Worm (Caenorhabditis elegans): ENCODE results near the gene nst-1.
A peak's percentile ranks its signal among the peaks of the same experiment; 100 is the strongest.

nst-1 gene

DNA sequence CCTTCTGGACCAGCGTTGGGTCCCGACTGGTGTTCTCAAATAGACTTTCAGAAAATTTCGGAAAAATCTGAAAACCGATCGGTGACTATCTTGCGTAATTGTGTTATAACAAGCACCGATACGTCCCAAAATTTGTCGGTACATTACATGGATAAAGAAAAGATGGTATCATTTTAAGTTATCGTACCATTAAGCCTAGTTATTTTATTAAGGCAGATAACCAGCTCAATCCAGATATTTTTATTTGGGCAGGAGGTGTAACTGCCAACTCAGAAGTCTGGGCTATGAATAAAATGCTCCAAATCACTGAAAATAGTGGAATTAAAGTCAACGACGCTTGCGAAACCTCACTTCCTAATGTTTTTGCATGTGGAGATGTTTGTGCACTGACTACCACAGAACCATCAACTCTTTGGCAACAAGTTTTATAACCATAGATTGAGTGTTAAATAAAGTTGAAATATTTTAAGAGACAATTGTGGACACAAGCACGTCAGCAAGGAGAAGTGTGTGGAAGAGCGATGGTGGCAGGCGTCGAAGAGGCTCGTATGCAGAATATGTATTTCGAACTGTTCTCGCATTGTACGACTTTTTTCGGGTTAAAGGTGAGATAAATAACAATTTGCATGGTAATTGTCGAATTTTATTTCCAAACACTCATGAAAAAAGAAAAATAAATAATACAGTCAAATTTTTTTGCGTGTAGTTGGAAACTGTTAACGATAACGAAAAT lies 43.4 kb upstream of the nst-1 start:
- TF ChIP-seq efl-1 (optimal IDR thresholded peaks at IDR 0.05) (no peak), efl-1 (GFP tag; optimal IDR thresholded peaks at IDR 0.05 in 1 of 2) (no peak), fkh-4 (tag; optimal IDR thresholded peaks at IDR 0.05; ENCODE audit: borderline replicate concordance) (no peak), isw-1 (GFP tag; IDR thresholded peaks at IDR 0.05) (no peak), sup-37 (GFP tag; optimal IDR thresholded peaks at IDR 0.05) (no peak), mep-1 (tag; optimal IDR thresholded peaks at IDR 0.05) (no peak), F16B12.6 (tag; optimal IDR thresholded peaks at IDR 0.05) (no peak), nhr-47 (tag; optimal IDR thresholded peaks at IDR 0.05) (peak; percentile 5), vab-15 (tag; optimal IDR thresholded peaks at IDR 0.05) (no peak)

DNA sequence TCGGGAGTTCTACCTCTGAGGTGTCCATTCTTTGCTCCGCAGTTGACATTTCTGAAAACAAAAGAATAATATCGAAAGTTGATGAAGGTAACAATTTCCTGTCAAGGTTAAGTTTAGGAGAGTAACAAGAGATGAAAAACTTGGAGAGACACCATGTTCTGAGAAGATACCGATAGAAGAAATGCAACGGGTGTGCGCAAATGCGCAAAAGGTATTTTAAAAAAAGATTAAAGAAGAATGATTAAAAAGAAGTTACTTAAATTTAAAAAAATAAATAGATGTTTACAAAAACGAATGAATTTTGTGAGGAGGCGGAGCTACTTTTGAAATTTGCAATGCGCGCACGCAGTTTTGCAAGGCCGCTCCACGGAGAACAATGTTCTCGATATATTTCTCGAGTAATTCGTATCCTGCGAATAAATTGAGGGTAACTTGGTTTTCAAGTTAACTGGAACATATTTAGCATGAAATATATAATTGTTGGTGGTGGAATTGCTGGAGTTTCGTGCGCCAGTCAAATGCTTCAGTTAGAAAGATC lies 42.1 kb upstream of the nst-1 start, which contains the start of the genes ran-3 and C26D10.3:
Gene ran-3, minus strand, starts transcription at position 51 of the 538 bp plus-strand sequence.
Gene C26D10.3, plus strand, starts transcription at position 385 of the 538 bp plus-strand sequence.
- TF ChIP-seq skn-1 (tag; optimal IDR thresholded peaks at IDR 0.05) (peak; percentile 48), mdl-1 (tag; optimal IDR thresholded peaks at IDR 0.05) (no peak), egl-13 (tag; optimal IDR thresholded peaks at IDR 0.05) (no peak), tbx-2 (tag; optimal IDR thresholded peaks at IDR 0.05) (peak; percentile 46), unc-86 (tag; optimal IDR thresholded peaks at IDR 0.05) (peak; percentile 9), elt-2 (tag; optimal IDR thresholded peaks at IDR 0.05) (no peak), rnt-1 (tag; optimal IDR thresholded peaks at IDR 0.05) (peak; percentile 60), blmp-1 (tag; optimal IDR thresholded peaks at IDR 0.05) (peak; percentile 52), nhr-19 (GFP tag; conservative IDR thresholded peaks at IDR 0.05) (peak; percentile 56), lin-35 (GFP tag; optimal IDR thresholded peaks at IDR 0.05) (peak; percentile 59 to 61), elt-3 (tag; optimal IDR thresholded peaks at IDR 0.05) (peak in 1 of 6 experiments; percentile 54), unc-130 (tag; optimal IDR thresholded peaks at IDR 0.05) (peak; percentile 86), lin-14 (GFP tag; optimal IDR thresholded peaks at IDR 0.05) (peak; percentile 28), C04F5.9 (tag; optimal IDR thresholded peaks at IDR 0.05) (peak; percentile 12), grh-1 (GFP tag; IDR thresholded peaks at IDR 0.05) (no peak), pqm-1 (tag; optimal IDR thresholded peaks at IDR 0.05) (no peak), mep-1 (tag; optimal IDR thresholded peaks at IDR 0.05) (peak; percentile 54), lsy-2 (tag; optimal IDR thresholded peaks at IDR 0.05) (peak; percentile 43 to 61), nhr-20 (tag; optimal IDR thresholded peaks at IDR 0.05) (peak; percentile 70), pax-3 (tag; optimal IDR thresholded peaks at IDR 0.05) (no peak), lir-3 (tag; optimal IDR thresholded peaks at IDR 0.05; ENCODE audit: poor library complexity) (peak; percentile 18), fkh-8 (tag; optimal IDR thresholded peaks at IDR 0.05) (no peak), zip-4 (GFP tag; optimal IDR thresholded peaks at IDR 0.05) (no peak), lin-13 (GFP tag; optimal IDR thresholded peaks at IDR 0.05) (peak; percentile 43), C16A3.4 (tag; optimal IDR thresholded peaks at IDR 0.05) (peak; percentile 68), nhr-85 (tag) (peak; percentile 45), lin-39 (tag; optimal IDR thresholded peaks at IDR 0.05) (peak; percentile 11), snu-23 (GFP tag; optimal IDR thresholded peaks at IDR 0.05) (peak; percentile 68), ceh-82 (tag; optimal IDR thresholded peaks at IDR 0.05) (peak in 2 of 3 experiments; percentile 4 to 35), efl-1 (optimal IDR thresholded peaks at IDR 0.05) (peak; percentile 34 to 70), efl-1 (GFP tag; optimal IDR thresholded peaks at IDR 0.05 in 1 of 2) (peak; percentile 56 to 94), ces-1 (GFP tag; optimal IDR thresholded peaks at IDR 0.05) (no peak), nhr-47 (tag; optimal IDR thresholded peaks at IDR 0.05) (peak; percentile 57), xbp-1 (tag; optimal IDR thresholded peaks at IDR 0.05) (peak; percentile 54), dpl-1 (GFP tag; optimal IDR thresholded peaks at IDR 0.05) (peak; percentile 49 to 64 (median 54)), nhr-71 (tag; optimal IDR thresholded peaks at IDR 0.05) (peak; percentile 67), nhr-90 (tag; optimal IDR thresholded peaks at IDR 0.05; ENCODE audit: poor library complexity) (peak; percentile 3), swsn-7 (tag; optimal IDR thresholded peaks at IDR 0.05) (peak; percentile 53)
